Worm (Caenorhabditis elegans): ENCODE data around the gene K06H7.2.

K06H7.2 gene

DNA sequence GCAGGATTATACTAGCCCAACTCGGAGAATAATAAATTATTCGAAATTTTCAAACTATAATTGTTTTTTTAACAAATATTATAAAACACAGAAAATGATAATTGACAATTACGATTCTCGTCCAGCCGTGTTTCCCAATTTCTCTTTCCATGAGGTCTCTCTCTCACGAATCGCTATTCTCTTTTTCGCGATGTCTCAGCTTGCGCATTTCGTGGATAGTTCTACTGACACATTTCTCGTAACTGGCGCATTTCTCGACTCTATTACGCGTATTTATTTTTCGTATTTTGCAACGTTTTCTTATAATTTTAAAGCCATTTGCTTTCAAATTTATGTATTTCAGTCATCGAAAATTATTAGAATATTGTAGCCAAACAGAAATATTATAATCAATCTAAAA lies 49.6 kb upstream of the K06H7.2 start (continued):
- peak; percentile 76 for TF ChIP-seq madf-8 (GFP tag; conservative IDR thresholded peaks at IDR 0.05)
- TF ChIP-seq nfya-1 (tag; optimal IDR thresholded peaks at IDR 0.05; ENCODE audit: borderline replicate concordance, insufficient read depth): no peak
- peak; percentile 99 for TF ChIP-seq unc-130 (GFP tag; optimal IDR thresholded peaks at IDR 0.05)
- peak; percentile 93 for TF ChIP-seq tlf-1 (GFP tag; optimal IDR thresholded peaks at IDR 0.05)
- peak; percentile 83 for TF ChIP-seq ceh-40 (GFP tag; IDR thresholded peaks at IDR 0.05)
- TF ChIP-seq ama-1 (optimal IDR thresholded peaks at IDR 0.05): no peak
- no peak for TF ChIP-seq ama-1 (GFP tag; optimal IDR thresholded peaks at IDR 0.05)
- TF ChIP-seq let-607 (tag; optimal IDR thresholded peaks at IDR 0.05): peak; percentile 84 to 91
- peak; percentile 99 for TF ChIP-seq bed-2 (GFP tag; IDR thresholded peaks at IDR 0.05)
- TF ChIP-seq lir-1 (GFP tag; conservative IDR thresholded peaks at IDR 0.05): peak; percentile 94
- peak; percentile 97 for TF ChIP-seq F49E8.2 (tag; optimal IDR thresholded peaks at IDR 0.05; ENCODE audit: insufficient read depth)
- peak; percentile 99 for TF ChIP-seq let-526 (GFP tag; IDR thresholded peaks at IDR 0.05)
- TF ChIP-seq mes-4 (tag; optimal IDR thresholded peaks at IDR 0.05): peak; percentile 52
- TF ChIP-seq snpc-1.3 (tag; optimal IDR thresholded peaks at IDR 0.05; ENCODE audit: insufficient read depth): peak; percentile 89
- peak; percentile 67; the same call in 1 of the 2 replicates for TF ChIP-seq C06A6.2 (GFP tag; conservative IDR thresholded peaks at IDR 0.05)
- no peak for TF ChIP-seq gei-17 (GFP tag; optimal IDR thresholded peaks at IDR 0.05)
- TF ChIP-seq ceh-79 (tag; optimal IDR thresholded peaks at IDR 0.05): peak; percentile 51
- peak; percentile 85 for TF ChIP-seq F33H1.4 (GFP tag; IDR thresholded peaks at IDR 0.05)
- peak; percentile 87 for TF ChIP-seq ztf-26 (tag; optimal IDR thresholded peaks at IDR 0.05)
- TF ChIP-seq nhr-27 (tag; optimal IDR thresholded peaks at IDR 0.05): no peak
- peak; percentile 38 for TF ChIP-seq F10E7.11 (tag; optimal IDR thresholded peaks at IDR 0.05)
- TF ChIP-seq attf-3 (GFP tag; conservative IDR thresholded peaks at IDR 0.05): peak; percentile 94
- peak; percentile 92 for TF ChIP-seq Y53G8AR.9 (GFP tag; conservative IDR thresholded peaks at IDR 0.05)
- TF ChIP-seq attf-5 (GFP tag; optimal IDR thresholded peaks at IDR 0.05): peak; percentile 100
- TF ChIP-seq lin-35 (GFP tag; optimal IDR thresholded peaks at IDR 0.05): peak in 2 of 3 experiments; percentile 69 to 97
- peak; percentile 100 for TF ChIP-seq ztf-25 (GFP tag; IDR thresholded peaks at IDR 0.05)
- no peak for TF ChIP-seq F52B5.7 (tag; optimal IDR thresholded peaks at IDR 0.05)
- no peak for TF ChIP-seq ceh-58 (GFP tag; IDR thresholded peaks at IDR 0.05)
- peak; percentile 51 for TF ChIP-seq B0261.1 (tag; optimal IDR thresholded peaks at IDR 0.05)
- TF ChIP-seq somi-1 (GFP tag; optimal IDR thresholded peaks at IDR 0.05): peak; percentile 97
- no peak for TF ChIP-seq nhr-179 (tag; optimal IDR thresholded peaks at IDR 0.05)
- TF ChIP-seq Y53F4B.3 (GFP tag; IDR thresholded peaks at IDR 0.05): peak; percentile 96
- TF ChIP-seq T26A5.8 (tag; optimal IDR thresholded peaks at IDR 0.05): no peak
- TF ChIP-seq ztf-28 (GFP tag; IDR thresholded peaks at IDR 0.05): peak; percentile 100
- peak; percentile 100 for TF ChIP-seq ztf-18 (tag; optimal IDR thresholded peaks at IDR 0.05)
- peak; percentile 100 for TF ChIP-seq ccch-3 (GFP tag; optimal IDR thresholded peaks at IDR 0.05)
- peak; percentile 89 for TF ChIP-seq dpl-1 (GFP tag; optimal IDR thresholded peaks at IDR 0.05)
- TF ChIP-seq madf-10 (tag; optimal IDR thresholded peaks at IDR 0.05): peak; percentile 97
- peak; percentile 88 for TF ChIP-seq F22D6.2 (tag; optimal IDR thresholded peaks at IDR 0.05)
- peak; percentile 98 for TF ChIP-seq aptf-2 (GFP tag; conservative IDR thresholded peaks at IDR 0.05)
- no peak; the same call in none of the 2 replicates for TF ChIP-seq madf-6 (GFP tag; IDR thresholded peaks at IDR 0.05)
- peak; percentile 97 for TF ChIP-seq lin-26 (GFP tag; IDR thresholded peaks at IDR 0.05)
- TF ChIP-seq egrh-3 (GFP tag; IDR thresholded peaks at IDR 0.05): peak; percentile 90
- peak; percentile 96 for TF ChIP-seq lin-54 (GFP tag; optimal IDR thresholded peaks at IDR 0.05)
- TF ChIP-seq lsy-27 (tag; optimal IDR thresholded peaks at IDR 0.05; ENCODE audit: borderline replicate concordance, insufficient read depth): peak; percentile 37
- TF ChIP-seq ceh-100 (GFP tag; IDR thresholded peaks at IDR 0.05): peak; percentile 100
- peak; percentile 98 for TF ChIP-seq Y79H2A.3 (GFP tag; conservative IDR thresholded peaks at IDR 0.05)
- no peak for TF ChIP-seq bed-1 (GFP tag; IDR thresholded peaks at IDR 0.05)
- TF ChIP-seq zfh-2 (GFP tag; conservative IDR thresholded peaks at IDR 0.05): no peak

All from whole organism, young adult.